Worm (Caenorhabditis elegans): Measurements from ENCODE around the gene col-176.

ce11 chrX:10081077-10081476 is 3.7 kb downstream of the col-176 start:
- no peak for TF ChIP-seq him-1 (tag; optimal IDR thresholded peaks at IDR 0.05)
- no peak for TF ChIP-seq W03F9.2 (tag; optimal IDR thresholded peaks at IDR 0.05)
- TF ChIP-seq dao-5 (tag; optimal IDR thresholded peaks at IDR 0.05) = no peak
